Worm (Caenorhabditis elegans) whole organism, L4 larva: ENCODE results near the gene E02H4.2.

Experiments used
- fos-1 ChIP-seq: fragments of 150-350 bp; optimal IDR thresholded peaks from 2 replicates; lab custom pipeline; 2014; ENCODE audit warnings: missing biosample characterization, missing genetic modification characterization
- lin-39 ChIP-seq: fragments of 150-350 bp; optimal IDR thresholded peaks from 2 replicates; lab custom pipeline; 2014; ENCODE audit warnings: missing biosample characterization, missing genetic modification reagents, missing genetic modification characterization
- php-3 ChIP-seq: fragments of 200-800 bp; sonication (Bioruptor generic); IDR thresholded peaks from 2 replicates; pipeline ENCODE4 v1.3.6; 2022; ENCODE audit warnings: missing genetic modification reagents, missing genetic modification characterization, missing compliant biosample characterization
- skn-1 ChIP-seq: fragments of 150-350 bp; optimal IDR thresholded peaks from 2 replicates; lab custom pipeline; 2014; ENCODE audit warnings: missing biosample characterization, missing genetic modification characterization

ce11 chrX:14247436-14248103 is 33.9 kb downstream of the E02H4.2 start, which contains the start of gene K04C1.5:
- TF ChIP-seq lin-39 (tag; lab: Kevin White, UChicago) (no peak), skn-1 (tag; lab: Kevin White, UChicago) (no peak), fos-1 (tag; lab: Kevin White, UChicago) (no peak), php-3 (GFP tag; lab: Robert Waterston, UW) (no peak)
